Fruit fly (Drosophila melanogaster) whole organism, embryonic: Measurements from ENCODE around the gene CG31268.

Experiments
- Abd-B ChIP-seq: fragments of 200-800 bp; sonication (Bioruptor generic); optimal IDR thresholded peaks from 2 replicates; lab custom pipeline; 2018; ENCODE audit warnings: missing biosample characterization, mild to moderate bottlenecking, missing genetic modification characterization, moderate library complexity
- CG10209 ChIP-seq: fragments of 200-800 bp; sonication (Bioruptor generic); optimal IDR thresholded peaks from 3 replicates; lab custom pipeline; 2017; ENCODE audit warnings: missing biosample characterization, mild to moderate bottlenecking, missing genetic modification characterization, missing genetic modification reagents
- CG10274 ChIP-seq: fragments of 200-800 bp; sonication (Bioruptor generic); optimal IDR thresholded peaks from 3 replicates; lab custom pipeline; 2017; ENCODE audit warnings: missing biosample characterization, mild to moderate bottlenecking, missing genetic modification characterization
- CG11695 ChIP-seq: fragments of 200-800 bp; sonication (Bioruptor generic); IDR thresholded peaks from 3 replicates; pipeline ENCODE4 v1.3.6; 2022; ENCODE audit warnings: missing biosample characterization, missing genetic modification characterization
- CG1233 ChIP-seq: fragments of 200-800 bp; sonication (Bioruptor generic); optimal IDR thresholded peaks from 4 replicates; lab custom pipeline; 2018; ENCODE audit warnings: missing biosample characterization, mild to moderate bottlenecking, missing genetic modification characterization
- CG14441 ChIP-seq: fragments of 200-800 bp; sonication (Bioruptor generic); IDR thresholded peaks from 2 replicates; pipeline ENCODE4 v1.3.6; 2022; ENCODE audit warnings: missing biosample characterization, missing genetic modification characterization
- CG15073 ChIP-seq: fragments of 200-800 bp; sonication (Bioruptor generic); optimal IDR thresholded peaks from 2 replicates; lab custom pipeline; 2016; ENCODE audit warnings: missing biosample characterization, missing genetic modification characterization
- CG1647 ChIP-seq: fragments of 200-800 bp; sonication (Bioruptor generic); optimal IDR thresholded peaks from 3 replicates; lab custom pipeline; 2016; ENCODE audit warnings: missing biosample characterization, missing genetic modification characterization
- CG17328 ChIP-seq: fragments of 200-800 bp; sonication (Bioruptor generic); IDR thresholded peaks from 2 replicates; pipeline ENCODE4 v1.3.6; 2022; ENCODE audit warnings: missing biosample characterization, missing genetic modification characterization
- CG17385 ChIP-seq: fragments of 200-800 bp; sonication (Bioruptor generic); optimal IDR thresholded peaks from 3 replicates; lab custom pipeline; 2018; ENCODE audit warnings: missing biosample characterization, mild to moderate bottlenecking, missing genetic modification characterization
- CG17612 ChIP-seq: fragments of 200-800 bp; sonication (Bioruptor generic); IDR thresholded peaks from 2 replicates; pipeline ENCODE4 v1.3.6; 2022; ENCODE audit warnings: missing biosample characterization, missing genetic modification characterization
- CG30403 ChIP-seq: fragments of 200-800 bp; sonication (Bioruptor generic); optimal IDR thresholded peaks from 3 replicates; lab custom pipeline; 2016; ENCODE audit warnings: missing biosample characterization, missing genetic modification characterization
- CG33213 ChIP-seq: fragments of 200-800 bp; sonication (Bioruptor generic); optimal IDR thresholded peaks from 3 replicates; lab custom pipeline; 2016; ENCODE audit warnings: missing biosample characterization, missing genetic modification characterization
- CG34422 ChIP-seq: fragments of 200-800 bp; sonication (Bioruptor generic); IDR thresholded peaks from 3 replicates; pipeline ENCODE4 v1.3.6; 2022; ENCODE audit warnings: missing biosample characterization, missing genetic modification characterization
- CG6272 ChIP-seq: fragments of 200-800 bp; sonication (Bioruptor generic); IDR thresholded peaks from 2 replicates; pipeline ENCODE4 v1.3.6; 2022; ENCODE audit warnings: missing biosample characterization, missing genetic modification characterization
- CG7745 ChIP-seq: fragments of 200-800 bp; sonication (Bioruptor generic); optimal IDR thresholded peaks from 2 replicates; lab custom pipeline; 2018; ENCODE audit warnings: missing biosample characterization, mild to moderate bottlenecking, missing genetic modification characterization, moderate library complexity
- CG7963 ChIP-seq: fragments of 200-800 bp; sonication (Bioruptor generic); IDR thresholded peaks from 3 replicates; pipeline ENCODE4 v1.3.6; 2022; ENCODE audit warnings: missing biosample characterization, missing genetic modification characterization; ENCODE audit not compliant: partially characterized antibody
- CG8924 ChIP-seq: fragments of 200-800 bp; optimal IDR thresholded peaks from 3 replicates; lab custom pipeline; 2019; ENCODE audit warnings: missing biosample characterization, mild to moderate bottlenecking, missing genetic modification characterization, moderate library complexity
- CG9437 ChIP-seq: fragments of 200-800 bp; sonication (Bioruptor generic); optimal IDR thresholded peaks from 2 replicates; lab custom pipeline; 2018; ENCODE audit warnings: missing biosample characterization, mild to moderate bottlenecking, missing genetic modification characterization
- CG9727 ChIP-seq: fragments of 200-800 bp; sonication (Bioruptor generic); optimal IDR thresholded peaks from 3 replicates; lab custom pipeline; 2017; ENCODE audit warnings: missing biosample characterization, mild to moderate bottlenecking, missing genetic modification characterization
- CHES-1-like ChIP-seq: fragments of 200-800 bp; sonication (Bioruptor generic); optimal IDR thresholded peaks from 2 replicates; lab custom pipeline; 2016; ENCODE audit warnings: missing biosample characterization, missing genetic modification characterization
- CTCF ChIP-seq: fragments of 200-800 bp; sonication (Bioruptor generic); optimal IDR thresholded peaks from 2 replicates; lab custom pipeline; 2017; ENCODE audit warnings: missing biosample characterization, mild to moderate bottlenecking, missing genetic modification characterization, moderate library complexity
- D ChIP-seq, 2 experiments: fragments of 200-800 bp in 1 of 2; fragments of >200 bp in 1 of 2; sonication (Bioruptor generic) in 1 of 2; optimal IDR thresholded peaks; 2 replicates in 1 of 2; 3 replicates in 1 of 2; lab custom pipeline; 2017; ENCODE audit warnings: mild to moderate bottlenecking in 1 of 2, missing biosample characterization in 1 of 2, missing genetic modification characterization in 1 of 2, missing genetic modification reagents in 1 of 2
- Dad ChIP-seq: fragments of 200-800 bp; sonication (Bioruptor generic); optimal IDR thresholded peaks from 3 replicates; lab custom pipeline; 2016; ENCODE audit warnings: missing biosample characterization, missing genetic modification characterization
- Doc2 ChIP-seq: fragments of 200-800 bp; sonication (Bioruptor generic); IDR thresholded peaks from 2 replicates; pipeline ENCODE4 v1.3.6; 2022; ENCODE audit warnings: missing biosample characterization, missing genetic modification characterization
- H15 ChIP-seq: fragments of 200-800 bp; sonication (Bioruptor generic); IDR thresholded peaks from 3 replicates; pipeline ENCODE4 v1.3.6; 2022; ENCODE audit warnings: missing biosample characterization, missing genetic modification characterization
- HLH3B ChIP-seq: fragments of 200-800 bp; sonication (Bioruptor generic); IDR thresholded peaks from 2 replicates; pipeline ENCODE4 v1.3.6; 2022; ENCODE audit warnings: missing biosample characterization, missing genetic modification characterization
- HmgZ ChIP-seq: fragments of 200-800 bp; sonication (Bioruptor generic); optimal IDR thresholded peaks from 2 replicates; lab custom pipeline; 2018; ENCODE audit warnings: missing biosample characterization, mild to moderate bottlenecking, missing genetic modification characterization
- Med ChIP-seq: fragments of 200-800 bp; sonication (Bioruptor generic); peaks from one replicate; lab custom pipeline; 2016; ENCODE audit warnings: missing biosample characterization, missing genetic modification characterization, mild to moderate bottlenecking, inconsistent platforms, moderate library complexity
- NFAT ChIP-seq: fragments of 200-800 bp; sonication (Bioruptor generic); IDR thresholded peaks from 2 replicates; pipeline ENCODE4 v1.3.6; 2022; ENCODE audit warnings: missing biosample characterization, missing genetic modification characterization
- Ptx1 ChIP-seq: fragments of 200-800 bp; sonication (Bioruptor generic); IDR thresholded peaks from 2 replicates; pipeline ENCODE4 v1.3.6; 2022; ENCODE audit warnings: missing biosample characterization, missing genetic modification characterization
- Rx ChIP-seq: fragments of 200-800 bp; sonication (Bioruptor generic); IDR thresholded peaks from 2 replicates; pipeline ENCODE4 v1.3.6; 2022; ENCODE audit warnings: missing biosample characterization, missing genetic modification characterization
- Sin3A ChIP-seq: fragments of >200 bp; optimal IDR thresholded peaks from 2 replicates; lab custom pipeline; 2018
- Sox102F ChIP-seq: fragments of 200-800 bp; sonication (Bioruptor generic); optimal IDR thresholded peaks from 2 replicates; lab custom pipeline; 2018; ENCODE audit warnings: missing biosample characterization, mild to moderate bottlenecking, missing genetic modification characterization, moderate library complexity
- Ssrp ChIP-seq: fragments of 200-800 bp; sonication (Bioruptor generic); optimal IDR thresholded peaks from 2 replicates; lab custom pipeline; 2018; ENCODE audit warnings: missing biosample characterization, mild to moderate bottlenecking, missing genetic modification characterization, moderate library complexity
- cad ChIP-seq: fragments of >200 bp; optimal IDR thresholded peaks from 2 replicates; lab custom pipeline; 2017; ENCODE audit warnings: missing biosample characterization, missing genetic modification characterization
- chif ChIP-seq, 2 experiments: fragments of 200-800 bp; sonication (Bioruptor generic); optimal IDR thresholded peaks; 3 replicates each; lab custom pipeline; 2016; ENCODE audit warnings: missing biosample characterization in 2 of 2, missing genetic modification characterization in 2 of 2
- crp ChIP-seq, 2 experiments: fragments of 200-800 bp; sonication (Bioruptor generic); optimal IDR thresholded peaks; 2 replicates in 1 of 2; 3 replicates in 1 of 2; lab custom pipeline; 2017; ENCODE audit warnings: missing biosample characterization in 2 of 2, missing genetic modification characterization in 2 of 2, mild to moderate bottlenecking in 1 of 2, moderate library complexity in 1 of 2
- dmrt99B ChIP-seq: fragments of 200-800 bp; sonication (Bioruptor generic); optimal IDR thresholded peaks from 2 replicates; lab custom pipeline; 2018; ENCODE audit warnings: missing biosample characterization, mild to moderate bottlenecking, missing genetic modification characterization, moderate library complexity
- exex ChIP-seq: fragments of 200-800 bp; sonication (Bioruptor generic); optimal IDR thresholded peaks from 4 replicates; lab custom pipeline; 2018; ENCODE audit warnings: missing biosample characterization, mild to moderate bottlenecking, missing genetic modification characterization, moderate library complexity
- fd102C ChIP-seq: fragments of 200-800 bp; sonication (Bioruptor generic); optimal IDR thresholded peaks from 2 replicates; lab custom pipeline; 2018; ENCODE audit warnings: missing biosample characterization, mild to moderate bottlenecking, missing genetic modification characterization, moderate library complexity
- fd3F ChIP-seq: fragments of 200-800 bp; sonication (Bioruptor generic); optimal IDR thresholded peaks from 2 replicates; lab custom pipeline; 2018; ENCODE audit warnings: missing biosample characterization, mild to moderate bottlenecking, missing genetic modification characterization, moderate library complexity
- grn ChIP-seq: fragments of 200-800 bp; sonication (Bioruptor generic); optimal IDR thresholded peaks from 3 replicates; lab custom pipeline; 2017; ENCODE audit warnings: missing biosample characterization, missing genetic modification characterization
- mam ChIP-seq: fragments of 200-800 bp; sonication (Bioruptor generic); optimal IDR thresholded peaks from 3 replicates; lab custom pipeline; 2016; ENCODE audit warnings: missing biosample characterization, missing genetic modification characterization
- nau ChIP-seq: fragments of 200-800 bp; sonication (Bioruptor generic); optimal IDR thresholded peaks from 3 replicates; lab custom pipeline; 2017; ENCODE audit warnings: missing biosample characterization, mild to moderate bottlenecking, missing genetic modification characterization, missing genetic modification reagents
- nerfin-1 ChIP-seq: fragments of 200-800 bp; sonication (Bioruptor generic); optimal IDR thresholded peaks from 3 replicates; lab custom pipeline; 2019; ENCODE audit warnings: missing biosample characterization, mild to moderate bottlenecking, missing genetic modification characterization, moderate library complexity
- pfk ChIP-seq: fragments of 200-800 bp; sonication (Bioruptor generic); optimal IDR thresholded peaks from 2 replicates; lab custom pipeline; 2018; ENCODE audit warnings: missing biosample characterization, mild to moderate bottlenecking, missing genetic modification characterization, moderate library complexity
- pros ChIP-seq: fragments of 200-800 bp; sonication (Bioruptor generic); optimal IDR thresholded peaks from 3 replicates; lab custom pipeline; 2019; ENCODE audit warnings: missing biosample characterization, mild to moderate bottlenecking, missing genetic modification characterization, moderate library complexity
- sim ChIP-seq: fragments of 200-800 bp; sonication (Bioruptor generic); IDR thresholded peaks from 2 replicates; pipeline ENCODE4 v1.3.6; 2022; ENCODE audit warnings: missing biosample characterization, missing genetic modification characterization
- sisA ChIP-seq: fragments of 200-800 bp; sonication (Bioruptor generic); IDR thresholded peaks from 2 replicates; pipeline ENCODE4 v1.3.6; 2022; ENCODE audit warnings: missing biosample characterization, missing genetic modification characterization
- sr ChIP-seq: fragments of 200-800 bp; sonication (Bioruptor generic); IDR thresholded peaks from 3 replicates; pipeline ENCODE4 v1.3.6; 2022; ENCODE audit warnings: missing biosample characterization, missing genetic modification characterization
- tio ChIP-seq: fragments of 200-800 bp; sonication (Bioruptor generic); optimal IDR thresholded peaks from 2 replicates; lab custom pipeline; 2017; ENCODE audit warnings: missing biosample characterization, missing genetic modification characterization, inconsistent platforms
- wor ChIP-seq: fragments of 200-800 bp; sonication (Bioruptor generic); IDR thresholded peaks from 2 replicates; pipeline ENCODE4 v1.3.6; 2022; ENCODE audit warnings: missing biosample characterization, missing genetic modification characterization

Gene CG31268

dm6 chr3R:17056905-17057251, 25.3 kb downstream of the CG31268 start (continued):
- TF ChIP-seq CG9727 (GFP tag; lab: Kevin White, UChicago) (no peak), crp (GFP tag; optimal IDR thresholded peaks at IDR 0.05; lab: Kevin White, UChicago) (no peak), Doc2 (no peak), NFAT (GFP tag; lab: Robert Waterston, UW) (no peak), Med (GFP tag; lab: Kevin White, UChicago) (no peak), fd3F (GFP tag; lab: Kevin White, UChicago) (no peak), CG9437 (no peak), CG10209 (GFP tag; lab: Kevin White, UChicago) (no peak), CG17612 (GFP tag; lab: Robert Waterston, UW) (no peak), CG10274 (GFP tag; lab: Kevin White, UChicago) (no peak), sim (GFP tag; lab: Robert Waterston, UW) (no peak), CG34422 (no peak), CG8924 (no peak), CG1647 (GFP tag; lab: Kevin White, UChicago) (no peak), HLH3B (GFP tag; lab: Robert Waterston, UW) (no peak), Abd-B (no peak), CG7963 (GFP tag; lab: Robert Waterston, UW) (no peak), Ptx1 (GFP tag; lab: Robert Waterston, UW) (peak; percentile 49), Ssrp (tag; lab: Kevin White, UChicago) (no peak), exex (tag; lab: Kevin White, UChicago) (no peak), CG6272 (GFP tag; lab: Robert Waterston, UW) (no peak), pros (GFP tag; lab: Kevin White, UChicago) (no peak), nerfin-1 (tag; lab: Kevin White, UChicago) (no peak), wor (no peak), mam (GFP tag; lab: Kevin White, UChicago) (peak; percentile 12), tio (GFP tag; lab: Kevin White, UChicago) (no peak), CTCF (GFP tag; lab: Kevin White, UChicago) (no peak), Sin3A (lab: Kevin White, UChicago) (no peak), sr (GFP tag; lab: Robert Waterston, UW) (no peak), CG14441 (no peak; the same call in 1 of the 2 replicates), Sox102F (GFP tag; lab: Kevin White, UChicago) (peak; percentile 33), cad (no peak), CG17328 (GFP tag; lab: Robert Waterston, UW) (no peak), CG7745 (tag; lab: Kevin White, UChicago) (no peak), CG15073 (GFP tag; lab: Kevin White, UChicago) (no peak), CG30403 (GFP tag; lab: Kevin White, UChicago) (peak; percentile 27), nau (GFP tag; lab: Kevin White, UChicago) (no peak), fd102C (GFP tag; lab: Kevin White, UChicago) (no peak), chif (GFP tag; optimal IDR thresholded peaks at IDR 0.05; lab: Kevin White, UChicago) (no peak), HmgZ (tag; lab: Kevin White, UChicago) (no peak), D (optimal IDR thresholded peaks at IDR 0.05; lab: Kevin White, UChicago) (no peak), D (GFP tag; optimal IDR thresholded peaks at IDR 0.05; lab: Kevin White, UChicago) (peak; percentile 44), sisA (GFP tag; lab: Robert Waterston, UW) (0 out of 2 replicates have a peak, but pooled peaks have one; percentile 18), Dad (GFP tag; lab: Kevin White, UChicago) (peak; percentile 61), CG1233 (no peak), dmrt99B (tag; lab: Kevin White, UChicago) (peak; percentile 41), Rx (GFP tag; lab: Robert Waterston, UW) (no peak), pfk (GFP tag; lab: Kevin White, UChicago) (no peak), CG11695 (GFP tag; lab: Robert Waterston, UW) (no peak), CG33213 (GFP tag; lab: Kevin White, UChicago) (no peak), grn (GFP tag; lab: Kevin White, UChicago) (no peak), H15 (GFP tag; lab: Robert Waterston, UW) (no peak), CG17385 (no peak), CHES-1-like (GFP tag; lab: Kevin White, UChicago) (no peak)
